Fruit fly (Drosophila melanogaster): ENCODE data around the gene CG14384.

CG14384 gene

DNA sequence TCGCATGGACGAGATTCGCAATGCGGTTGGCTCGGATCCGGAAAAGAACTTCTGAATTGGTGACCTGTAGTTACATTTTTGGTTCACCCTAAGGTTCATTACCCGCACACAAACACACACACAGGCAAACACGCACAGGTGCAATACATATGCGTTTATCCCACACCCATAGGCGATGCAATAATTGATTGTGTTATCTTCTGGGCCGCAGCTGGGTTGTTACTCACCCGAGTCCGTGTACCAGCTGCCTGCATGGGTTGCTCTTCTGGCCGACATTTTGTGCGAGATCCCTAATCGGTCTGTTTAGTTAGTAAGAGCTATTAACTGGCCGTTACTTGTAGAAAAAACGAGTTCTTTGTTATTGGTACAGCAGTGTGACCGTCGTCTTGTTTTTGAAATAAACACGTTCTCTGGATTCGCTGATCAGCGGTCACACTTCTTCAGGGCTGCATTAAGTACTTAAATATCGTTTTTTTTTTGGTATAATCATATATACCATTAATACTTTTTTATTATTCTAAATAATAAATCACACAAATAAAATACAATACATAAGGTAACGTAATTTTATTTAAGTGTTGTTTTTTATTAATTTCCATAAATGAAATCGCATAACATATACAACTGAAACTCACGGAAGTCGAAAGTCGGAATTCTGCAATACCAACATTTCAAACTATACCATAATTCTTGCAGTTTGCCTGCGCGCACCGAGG, 43.6 kb upstream of the CG14384 start, which contains the start of gene CG8031 (continued):
- TF ChIP-seq CG3281 (GFP tag; optimal IDR thresholded peaks at IDR 0.05) (no peak), maf-S (GFP tag; optimal IDR thresholded peaks at IDR 0.05) (no peak), Nf-YB (GFP tag; optimal IDR thresholded peaks at IDR 0.05) (no peak), nmo (GFP tag; optimal IDR thresholded peaks at IDR 0.05) (peak; percentile 68), CG10209 (GFP tag; optimal IDR thresholded peaks at IDR 0.05) (no peak), zf30C (GFP tag; optimal IDR thresholded peaks at IDR 0.05) (no peak), NC2α (GFP tag; optimal IDR thresholded peaks at IDR 0.05) (no peak), org-1 (GFP tag; optimal IDR thresholded peaks at IDR 0.05) (no peak), lab (GFP tag; optimal IDR thresholded peaks at IDR 0.05) (no peak), CG12236 (GFP tag; optimal IDR thresholded peaks at IDR 0.05) (no peak), hth (optimal IDR thresholded peaks at IDR 0.05) (no peak), peb (GFP tag; IDR thresholded peaks at IDR 0.05) (no peak), gt (GFP tag; IDR thresholded peaks at IDR 0.05) (no peak), Eip74EF (GFP tag; optimal IDR thresholded peaks at IDR 0.05) (no peak), HHEX (GFP tag; optimal IDR thresholded peaks at IDR 0.05) (no peak), CG6854 (GFP tag; optimal IDR thresholded peaks at IDR 0.05) (no peak), CG12104 (GFP tag; optimal IDR thresholded peaks at IDR 0.05) (peak; percentile 14), CG8290 (GFP tag; optimal IDR thresholded peaks at IDR 0.05) (no peak), CG8290 (tag; optimal IDR thresholded peaks at IDR 0.05) (no peak), slp2 (GFP tag; optimal IDR thresholded peaks at IDR 0.05) (no peak), tin (GFP tag; optimal IDR thresholded peaks at IDR 0.05) (no peak), nerfin-2 (GFP tag; IDR thresholded peaks at IDR 0.05; ENCODE audit: partially characterized antibody) (no peak), CG10147 (GFP tag; optimal IDR thresholded peaks at IDR 0.05) (no peak), CG1832 (GFP tag; optimal IDR thresholded peaks at IDR 0.05) (no peak), bsh (GFP tag; optimal IDR thresholded peaks at IDR 0.05) (no peak), CG12391 (tag; optimal IDR thresholded peaks at IDR 0.05) (peak; percentile 41), fd3F (GFP tag; optimal IDR thresholded peaks at IDR 0.05) (no peak), ara (GFP tag; IDR thresholded peaks at IDR 0.05) (no peak), eve (GFP tag; optimal IDR thresholded peaks at IDR 0.05) (no peak), CG2116 (GFP tag; optimal IDR thresholded peaks at IDR 0.05) (peak; percentile 70), chif (GFP tag; optimal IDR thresholded peaks at IDR 0.05) (no peak), ftz-f1 (GFP tag; optimal IDR thresholded peaks at IDR 0.05) (no peak), CG12769 (tag; optimal IDR thresholded peaks at IDR 0.05) (no peak), CG11723 (GFP tag; optimal IDR thresholded peaks at IDR 0.05) (no peak), jigr1 (GFP tag; IDR thresholded peaks at IDR 0.05) (no peak), CG33557 (GFP tag; optimal IDR thresholded peaks at IDR 0.05) (no peak), CG7928 (GFP tag; optimal IDR thresholded peaks at IDR 0.05) (peak; percentile 90), CG7556 (GFP tag; optimal IDR thresholded peaks at IDR 0.05) (no peak), Myb (GFP tag; optimal IDR thresholded peaks at IDR 0.05) (peak; percentile 35), CG6765 (GFP tag; optimal IDR thresholded peaks at IDR 0.05) (no peak), CG32772 (GFP tag; IDR thresholded peaks at IDR 0.05) (no peak), bcd (GFP tag; optimal IDR thresholded peaks at IDR 0.05) (no peak), ERR (GFP tag; optimal IDR thresholded peaks at IDR 0.05) (no peak), zfh2 (GFP tag; optimal IDR thresholded peaks at IDR 0.05) (no peak), MTF-1 (GFP tag; optimal IDR thresholded peaks at IDR 0.05; ENCODE audit: borderline replicate concordance) (no peak), CG9609 (GFP tag; optimal IDR thresholded peaks at IDR 0.05) (no peak), CG42726 (GFP tag; IDR thresholded peaks at IDR 0.05; ENCODE audit: partially characterized antibody) (no peak), E2f1 (GFP tag; IDR thresholded peaks at IDR 0.05) (no peak), fd102C (GFP tag; optimal IDR thresholded peaks at IDR 0.05) (no peak), lola (GFP tag; optimal IDR thresholded peaks at IDR 0.05) (peak in 1 of 3 experiments; percentile 14)

Data from whole organism, embryonic.